Comparison of ENCODE assay signal across 2 fruit fly cellular contexts in the genomic region with DNA sequence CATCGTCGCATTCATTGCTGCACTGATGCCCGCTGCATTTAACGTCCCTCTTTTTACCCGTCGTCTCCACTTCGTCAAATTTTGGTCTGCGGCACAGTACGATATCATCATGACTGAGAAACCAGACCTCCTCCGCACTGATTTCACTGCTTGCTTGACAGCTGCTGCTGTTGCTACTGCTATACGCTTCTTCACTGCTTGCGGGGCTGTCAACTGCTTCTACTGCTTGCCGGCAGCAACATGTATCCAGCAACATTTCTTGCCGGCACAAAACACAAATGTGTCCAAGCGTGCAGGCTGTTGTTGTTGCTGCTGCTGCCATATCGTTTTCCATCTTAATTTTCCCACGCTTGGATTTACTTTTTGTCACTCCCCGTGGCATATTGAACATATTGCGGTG.
TF ChIP-seq lines count a peak whose summit lies in the region.

No protein-coding gene starts in this region.

TF ChIP-seq in whole organism, adult, 20 proteins besides CTCF, POLR2A, EP300 and RAD21 (continued from another document):
- TF ChIP-seq CG14711 (tag; optimal IDR thresholded peaks at IDR 0.05; lab: Kevin White, UChicago): no peak
- peak; percentile 18 for TF ChIP-seq tj (GFP tag; optimal IDR thresholded peaks at IDR 0.05; lab: Kevin White, UChicago)

TF ChIP-seq in whole organism, embryonic, 481 proteins besides CTCF, POLR2A, EP300 and RAD21 (continued from another document and continues in another):
- TF ChIP-seq dm (GFP tag; optimal IDR thresholded peaks at IDR 0.05; lab: Kevin White, UChicago): peak; percentile 36
- TF ChIP-seq Scr (GFP tag; IDR thresholded peaks at IDR 0.05; lab: Robert Waterston, UW; ENCODE audit: partially characterized antibody): peak; percentile 37
- TF ChIP-seq CG1603 (tag; optimal IDR thresholded peaks at IDR 0.05; lab: Kevin White, UChicago): no peak
- TF ChIP-seq bowl (GFP tag; IDR thresholded peaks at IDR 0.05; lab: Robert Waterston, UW): peak; percentile 57; the same call in 1 of the 2 replicates
- TF ChIP-seq CG11247 (GFP tag; IDR thresholded peaks at IDR 0.05; lab: Robert Waterston, UW): peak; percentile 56; the same call in 1 of the 2 replicates
- TF ChIP-seq Dip3 (GFP tag; optimal IDR thresholded peaks at IDR 0.05; lab: Kevin White, UChicago): peak; percentile 11
- TF ChIP-seq CG13775 (GFP tag; optimal IDR thresholded peaks at IDR 0.05; lab: Kevin White, UChicago): peak; percentile 3
- 0 out of 2 replicates have a peak, but pooled peaks have one; percentile 27 for TF ChIP-seq CG11085 (GFP tag; IDR thresholded peaks at IDR 0.05; lab: Robert Waterston, UW)
- TF ChIP-seq twi (tag; optimal IDR thresholded peaks at IDR 0.05; lab: Kevin White, UChicago): peak; percentile 47
- TF ChIP-seq abd-A (tag; optimal IDR thresholded peaks at IDR 0.05; lab: Kevin White, UChicago): no peak
- no peak for TF ChIP-seq CG18476 (GFP tag; optimal IDR thresholded peaks at IDR 0.05; lab: Kevin White, UChicago)
- TF ChIP-seq lbe (GFP tag; optimal IDR thresholded peaks at IDR 0.05; lab: Kevin White, UChicago): no peak
- peak; percentile 11 for TF ChIP-seq tin (GFP tag; optimal IDR thresholded peaks at IDR 0.05; lab: Kevin White, UChicago)
- TF ChIP-seq vvl (GFP tag; IDR thresholded peaks at IDR 0.05; lab: Robert Waterston, UW): peak; percentile 54; the same call in 1 of the 2 replicates
- peak; percentile 100 for TF ChIP-seq CG11504 (tag; optimal IDR thresholded peaks at IDR 0.05; lab: Kevin White, UChicago)
- peak; percentile 99 for TF ChIP-seq CG2199 (GFP tag; IDR thresholded peaks at IDR 0.05; lab: Robert Waterston, UW)
- TF ChIP-seq CG17359 (tag; optimal IDR thresholded peaks at IDR 0.05; lab: Kevin White, UChicago): no peak
- TF ChIP-seq Opbp (GFP tag; IDR thresholded peaks at IDR 0.05; lab: Robert Waterston, UW; ENCODE audit: partially characterized antibody): peak; percentile 65; the same call in 2 of the 3 replicates
- TF ChIP-seq Mes4 (GFP tag; optimal IDR thresholded peaks at IDR 0.05; lab: Kevin White, UChicago): no peak
- no peak for TF ChIP-seq CG11560 (tag; IDR thresholded peaks at IDR 0.05; lab: Robert Waterston, UW)
- TF ChIP-seq nom (GFP tag; optimal IDR thresholded peaks at IDR 0.05; lab: Kevin White, UChicago): no peak
- TF ChIP-seq fd102C (GFP tag; optimal IDR thresholded peaks at IDR 0.05; lab: Kevin White, UChicago): no peak
- peak in 1 of 2 experiments; percentile 69 for TF ChIP-seq crp (GFP tag; optimal IDR thresholded peaks at IDR 0.05; lab: Kevin White, UChicago)
- TF ChIP-seq CG17328 (GFP tag; IDR thresholded peaks at IDR 0.05; lab: Robert Waterston, UW): peak; percentile 50; the same call in 1 of the 2 replicates
- TF ChIP-seq Max (GFP tag; optimal IDR thresholded peaks at IDR 0.05; lab: Kevin White, UChicago): no peak
- TF ChIP-seq CG1024 (GFP tag; IDR thresholded peaks at IDR 0.05; lab: Robert Waterston, UW): 0 out of 2 replicates have a peak, but pooled peaks have one; percentile 7
- no peak for TF ChIP-seq trem (tag; optimal IDR thresholded peaks at IDR 0.05; lab: Kevin White, UChicago)
- TF ChIP-seq zf30C (GFP tag; optimal IDR thresholded peaks at IDR 0.05; lab: Kevin White, UChicago): peak; percentile 57
- TF ChIP-seq CG4424 (GFP tag; optimal IDR thresholded peaks at IDR 0.05; lab: Kevin White, UChicago): no peak
- TF ChIP-seq NFAT (GFP tag; IDR thresholded peaks at IDR 0.05; lab: Robert Waterston, UW): peak; percentile 59; the same call in 1 of the 2 replicates
- peak; percentile 93 for TF ChIP-seq sob (GFP tag; IDR thresholded peaks at IDR 0.05; lab: Robert Waterston, UW)
- TF ChIP-seq nerfin-2 (GFP tag; IDR thresholded peaks at IDR 0.05; lab: Robert Waterston, UW; ENCODE audit: partially characterized antibody): peak; percentile 66
- no peak for TF ChIP-seq scrt (GFP tag; optimal IDR thresholded peaks at IDR 0.05; lab: Kevin White, UChicago)
- no peak for TF ChIP-seq TFAM (GFP tag; optimal IDR thresholded peaks at IDR 0.05; lab: Kevin White, UChicago)
- TF ChIP-seq aop (GFP tag; IDR thresholded peaks at IDR 0.05; lab: Robert Waterston, UW): no peak
- TF ChIP-seq Stat92E (GFP tag; optimal IDR thresholded peaks at IDR 0.05; lab: Kevin White, UChicago): peak in 1 of 3 experiments; percentile 87
- TF ChIP-seq CG7963 (GFP tag; IDR thresholded peaks at IDR 0.05; lab: Robert Waterston, UW; ENCODE audit: partially characterized antibody): 0 out of 3 replicates have a peak, but pooled peaks have one; percentile 23
- no peak for TF ChIP-seq Meics (GFP tag; optimal IDR thresholded peaks at IDR 0.05; lab: Kevin White, UChicago)
- TF ChIP-seq D19B (GFP tag; optimal IDR thresholded peaks at IDR 0.05; lab: Kevin White, UChicago): no peak
- no peak for TF ChIP-seq Asciz (GFP tag; optimal IDR thresholded peaks at IDR 0.05; lab: Kevin White, UChicago)
- no peak for TF ChIP-seq CG10267 (tag; optimal IDR thresholded peaks at IDR 0.05; lab: Kevin White, UChicago)
- TF ChIP-seq tna (GFP tag; IDR thresholded peaks at IDR 0.05; lab: Robert Waterston, UW; ENCODE audit: partially characterized antibody): peak; percentile 51; the same call in 1 of the 2 replicates
- TF ChIP-seq Dll (GFP tag; IDR thresholded peaks at IDR 0.05; lab: Robert Waterston, UW; ENCODE audit: partially characterized antibody): 0 out of 4 replicates have a peak, but pooled peaks have one; percentile 33
- TF ChIP-seq zfh2 (GFP tag; optimal IDR thresholded peaks at IDR 0.05; lab: Kevin White, UChicago): no peak
- TF ChIP-seq pan (optimal IDR thresholded peaks at IDR 0.05; lab: Kevin White, UChicago): no peak
- TF ChIP-seq pan (GFP tag; optimal IDR thresholded peaks at IDR 0.05 in 1 of 2, IDR thresholded peaks at IDR 0.05 in 1 of 2): no peak
- TF ChIP-seq bab2 (GFP tag; optimal IDR thresholded peaks at IDR 0.05; lab: Kevin White, UChicago): no peak
- no peak for TF ChIP-seq Nf-YA (GFP tag; IDR thresholded peaks at IDR 0.05; lab: Robert Waterston, UW)
- peak; percentile 8 for TF ChIP-seq MESR4 (GFP tag; optimal IDR thresholded peaks at IDR 0.05; lab: Kevin White, UChicago)
- TF ChIP-seq E2f2 (GFP tag; IDR thresholded peaks at IDR 0.05; lab: Robert Waterston, UW): peak; percentile 47; the same call in 1 of the 2 replicates
- peak; percentile 84 for TF ChIP-seq CG8478 (optimal IDR thresholded peaks at IDR 0.05; lab: Kevin White, UChicago)
- TF ChIP-seq Ssrp (tag; optimal IDR thresholded peaks at IDR 0.05; lab: Kevin White, UChicago): no peak
- peak; percentile 76 for TF ChIP-seq Bgb (GFP tag; IDR thresholded peaks at IDR 0.05; lab: Robert Waterston, UW; ENCODE audit: partially characterized antibody)
- peak; percentile 14; the same call in 1 of the 2 replicates for TF ChIP-seq Xrp1 (GFP tag; IDR thresholded peaks at IDR 0.05; lab: Robert Waterston, UW)
- no peak for TF ChIP-seq HLHmδ (GFP tag; optimal IDR thresholded peaks at IDR 0.05; lab: Kevin White, UChicago)
- peak in 1 of 2 experiments; percentile 100 for TF ChIP-seq Eip74EF (GFP tag; optimal IDR thresholded peaks at IDR 0.05; lab: Kevin White, UChicago)
- TF ChIP-seq dpn (GFP tag; optimal IDR thresholded peaks at IDR 0.05; lab: Kevin White, UChicago): peak in 1 of 2 experiments; percentile 30
- TF ChIP-seq phol (tag; optimal IDR thresholded peaks at IDR 0.05; lab: Kevin White, UChicago): peak; percentile 22
- TF ChIP-seq pfk (GFP tag; optimal IDR thresholded peaks at IDR 0.05; lab: Kevin White, UChicago): no peak
- peak; percentile 42 for TF ChIP-seq CG17912 (GFP tag; optimal IDR thresholded peaks at IDR 0.05; lab: Kevin White, UChicago)
- peak; percentile 33 for TF ChIP-seq CHES-1-like (GFP tag; optimal IDR thresholded peaks at IDR 0.05; lab: Kevin White, UChicago)
- TF ChIP-seq Hr39 (optimal IDR thresholded peaks at IDR 0.05; lab: Kevin White, UChicago): no peak
- peak; percentile 95 for TF ChIP-seq stwl (tag; optimal IDR thresholded peaks at IDR 0.05; lab: Kevin White, UChicago)
- peak; percentile 80 for TF ChIP-seq HmgD (GFP tag; optimal IDR thresholded peaks at IDR 0.05; lab: Kevin White, UChicago)
- TF ChIP-seq Mrtf (GFP tag; IDR thresholded peaks at IDR 0.05; lab: Robert Waterston, UW): 0 out of 3 replicates have a peak, but pooled peaks have one; percentile 18
- TF ChIP-seq CG30403 (GFP tag; optimal IDR thresholded peaks at IDR 0.05; lab: Kevin White, UChicago): no peak
- peak; percentile 37 for TF ChIP-seq Sry-β (GFP tag; optimal IDR thresholded peaks at IDR 0.05; lab: Kevin White, UChicago)
- no peak for TF ChIP-seq dati (GFP tag; IDR thresholded peaks at IDR 0.05; lab: Robert Waterston, UW)
- TF ChIP-seq Sry-δ (GFP tag; optimal IDR thresholded peaks at IDR 0.05; lab: Kevin White, UChicago): peak; percentile 32
- TF ChIP-seq CG4854 (GFP tag; optimal IDR thresholded peaks at IDR 0.05; lab: Kevin White, UChicago): no peak
- peak; percentile 48 for TF ChIP-seq CG13624 (GFP tag; optimal IDR thresholded peaks at IDR 0.05; lab: Kevin White, UChicago)
- no peak for TF ChIP-seq vfl (GFP tag; optimal IDR thresholded peaks at IDR 0.05; lab: Kevin White, UChicago)
- TF ChIP-seq Ets97D (GFP tag; optimal IDR thresholded peaks at IDR 0.05; lab: Kevin White, UChicago): peak; percentile 80
- TF ChIP-seq CG30431 (GFP tag; optimal IDR thresholded peaks at IDR 0.05; lab: Kevin White, UChicago): no peak
- no peak for TF ChIP-seq tap (tag; optimal IDR thresholded peaks at IDR 0.05; lab: Kevin White, UChicago)
- TF ChIP-seq CG16779 (GFP tag; IDR thresholded peaks at IDR 0.05; lab: Robert Waterston, UW): 0 out of 2 replicates have a peak, but pooled peaks have one; percentile 34
- TF ChIP-seq CG4707 (GFP tag; optimal IDR thresholded peaks at IDR 0.05; lab: Kevin White, UChicago): peak; percentile 54
- peak; percentile 62; the same call in 1 of the 3 replicates for TF ChIP-seq CG11456 (GFP tag; IDR thresholded peaks at IDR 0.05; lab: Robert Waterston, UW)
- peak; percentile 68 for TF ChIP-seq p53 (GFP tag; optimal IDR thresholded peaks at IDR 0.05; lab: Kevin White, UChicago)
- peak; percentile 35 for TF ChIP-seq pzg (GFP tag; optimal IDR thresholded peaks at IDR 0.05; lab: Kevin White, UChicago)
- TF ChIP-seq Myb (GFP tag; optimal IDR thresholded peaks at IDR 0.05; lab: Kevin White, UChicago): peak; percentile 10
- peak; percentile 42; the same call in 1 of the 2 replicates for TF ChIP-seq ranshi (GFP tag; IDR thresholded peaks at IDR 0.05; lab: Robert Waterston, UW)
- peak; percentile 51 for TF ChIP-seq CG3163 (GFP tag; optimal IDR thresholded peaks at IDR 0.05; lab: Kevin White, UChicago)
- peak; percentile 98 for TF ChIP-seq chinmo (GFP tag; IDR thresholded peaks at IDR 0.05; lab: Robert Waterston, UW; ENCODE audit: partially characterized antibody)
- no peak; the same call in 1 of the 2 replicates for TF ChIP-seq unc-4 (GFP tag; IDR thresholded peaks at IDR 0.05; lab: Robert Waterston, UW; ENCODE audit: partially characterized antibody)
- no peak for TF ChIP-seq Bteb2 (GFP tag; optimal IDR thresholded peaks at IDR 0.05; lab: Kevin White, UChicago)
- peak; percentile 63; the same call in 1 of the 3 replicates for TF ChIP-seq ci (GFP tag; IDR thresholded peaks at IDR 0.05; lab: Robert Waterston, UW)
- peak; percentile 86 for TF ChIP-seq CG42726 (GFP tag; IDR thresholded peaks at IDR 0.05; lab: Robert Waterston, UW; ENCODE audit: partially characterized antibody)
- 0 out of 2 replicates have a peak, but pooled peaks have one; percentile 10 for TF ChIP-seq CG5953 (GFP tag; IDR thresholded peaks at IDR 0.05; lab: Robert Waterston, UW)
- TF ChIP-seq rib (GFP tag; IDR thresholded peaks at IDR 0.05; lab: Robert Waterston, UW): no peak
- no peak for TF ChIP-seq CkIIα-i1 (GFP tag; IDR thresholded peaks at IDR 0.05; lab: Robert Waterston, UW)
- no peak for TF ChIP-seq Atf3 (GFP tag; optimal IDR thresholded peaks at IDR 0.05; lab: Kevin White, UChicago)
- TF ChIP-seq CG18764 (GFP tag; optimal IDR thresholded peaks at IDR 0.05; lab: Kevin White, UChicago): peak; percentile 48
- peak; percentile 37 for TF ChIP-seq Side (GFP tag; optimal IDR thresholded peaks at IDR 0.05; lab: Kevin White, UChicago)
- no peak for TF ChIP-seq fru (optimal IDR thresholded peaks at IDR 0.05; lab: Kevin White, UChicago)
- peak; percentile 8 for TF ChIP-seq repo (GFP tag; optimal IDR thresholded peaks at IDR 0.05; lab: Kevin White, UChicago)
- peak; percentile 25 for TF ChIP-seq CG15696 (tag; optimal IDR thresholded peaks at IDR 0.05; lab: Kevin White, UChicago)
- TF ChIP-seq ash1 (GFP tag; optimal IDR thresholded peaks at IDR 0.05; lab: Kevin White, UChicago): peak; percentile 86
- TF ChIP-seq exex (tag; optimal IDR thresholded peaks at IDR 0.05; lab: Kevin White, UChicago): no peak
- no peak for TF ChIP-seq B-H1 (GFP tag; IDR thresholded peaks at IDR 0.05; lab: Robert Waterston, UW)
- peak; percentile 55; the same call in 1 of the 3 replicates for TF ChIP-seq HLH4C (GFP tag; IDR thresholded peaks at IDR 0.05; lab: Robert Waterston, UW; ENCODE audit: partially characterized antibody)
- TF ChIP-seq ttk (GFP tag; IDR thresholded peaks at IDR 0.05; lab: Robert Waterston, UW): 0 out of 2 replicates have a peak, but pooled peaks have one; percentile 25
- no peak for TF ChIP-seq nerfin-1 (tag; optimal IDR thresholded peaks at IDR 0.05; lab: Kevin White, UChicago)
- TF ChIP-seq CG32532 (GFP tag; IDR thresholded peaks at IDR 0.05; lab: Robert Waterston, UW): peak; percentile 39; the same call in 1 of the 2 replicates
- no peak for TF ChIP-seq CG1832 (GFP tag; optimal IDR thresholded peaks at IDR 0.05; lab: Kevin White, UChicago)
- no peak for TF ChIP-seq Hr3 (GFP tag; optimal IDR thresholded peaks at IDR 0.05; lab: Kevin White, UChicago)
- 0 out of 3 replicates have a peak, but pooled peaks have one; percentile 13 for TF ChIP-seq Optix (GFP tag; IDR thresholded peaks at IDR 0.05; lab: Robert Waterston, UW)
- peak; percentile 31 for TF ChIP-seq ftz-f1 (GFP tag; optimal IDR thresholded peaks at IDR 0.05; lab: Kevin White, UChicago)
- peak; percentile 4 for TF ChIP-seq Antp (GFP tag; optimal IDR thresholded peaks at IDR 0.05; lab: Kevin White, UChicago)
- TF ChIP-seq Rfx (GFP tag; IDR thresholded peaks at IDR 0.05; lab: Robert Waterston, UW): peak; percentile 36; the same call in 1 of the 2 replicates
- no peak for TF ChIP-seq slp2 (GFP tag; optimal IDR thresholded peaks at IDR 0.05; lab: Kevin White, UChicago)
- TF ChIP-seq mam (GFP tag; optimal IDR thresholded peaks at IDR 0.05; lab: Kevin White, UChicago): peak; percentile 12
- TF ChIP-seq Jarid2 (GFP tag; optimal IDR thresholded peaks at IDR 0.05; lab: Kevin White, UChicago): peak; percentile 59
- TF ChIP-seq sens (GFP tag; lab: Kevin White, UChicago): peak; percentile 85
- no peak for TF ChIP-seq Hey (tag; optimal IDR thresholded peaks at IDR 0.05; lab: Kevin White, UChicago)
- TF ChIP-seq CG7271 (tag; optimal IDR thresholded peaks at IDR 0.05; lab: Kevin White, UChicago): no peak
- TF ChIP-seq Bdp1 (GFP tag; optimal IDR thresholded peaks at IDR 0.05; lab: Kevin White, UChicago): peak; percentile 52
- peak; percentile 15 for TF ChIP-seq Lhr (GFP tag; optimal IDR thresholded peaks at IDR 0.05; lab: Kevin White, UChicago)
